Fruit fly (Drosophila melanogaster): Measurements from ENCODE around the gene Act88F.

DNA sequence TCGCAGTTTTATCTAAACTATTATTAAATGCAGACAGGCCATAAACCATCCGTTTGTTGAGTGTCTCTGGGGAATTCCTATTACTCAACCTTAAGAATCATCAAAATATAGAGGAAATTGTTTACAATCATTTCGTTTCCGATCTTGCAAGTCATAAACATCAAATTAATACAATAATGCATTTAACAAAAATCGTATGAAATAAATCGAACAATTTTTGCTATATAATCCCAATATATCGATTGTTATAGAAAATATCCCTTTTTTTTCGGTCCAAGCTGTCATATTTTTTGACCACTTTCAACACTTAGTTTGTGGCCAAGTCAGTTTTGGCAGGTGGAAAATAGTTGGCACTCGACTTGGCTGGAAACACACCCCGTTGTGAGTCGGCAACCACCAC, 41.8 kb downstream of the Act88F start, which contains the start of gene B9d1:
- TF ChIP-seq insv (optimal IDR thresholded peaks at IDR 0.05) = no peak
- TF ChIP-seq Myc (optimal IDR thresholded peaks at IDR 0.05) = no peak
- TF ChIP-seq psq (optimal IDR thresholded peaks at IDR 0.05) = no peak
- TF ChIP-seq Sin3A (optimal IDR thresholded peaks at IDR 0.05) = no peak
- no peak for TF ChIP-seq h (optimal IDR thresholded peaks at IDR 0.05)
- no peak for TF ChIP-seq ttk (optimal IDR thresholded peaks at IDR 0.05)
